Worm (Caenorhabditis elegans): ENCODE results near the gene eif-3.F.

- TF ChIP-seq ceh-36 (tag; optimal IDR thresholded peaks at IDR 0.05): no peak
- TF ChIP-seq ama-1 (optimal IDR thresholded peaks at IDR 0.05): no peak
- no peak for TF ChIP-seq F13C5.2 (tag; optimal IDR thresholded peaks at IDR 0.05)
- no peak for TF ChIP-seq pes-1 (GFP tag; IDR thresholded peaks at IDR 0.05)
- no peak for TF ChIP-seq sea-1 (GFP tag; conservative IDR thresholded peaks at IDR 0.05)
- no peak for TF ChIP-seq tbx-11 (GFP tag; IDR thresholded peaks at IDR 0.05)
- no peak for TF ChIP-seq aly-1 (tag; optimal IDR thresholded peaks at IDR 0.05)
- TF ChIP-seq B0310.2 (tag; optimal IDR thresholded peaks at IDR 0.05): no peak
- TF ChIP-seq tbx-37 (GFP tag; conservative IDR thresholded peaks at IDR 0.05): no peak
- TF ChIP-seq flt-1 (GFP tag; IDR thresholded peaks at IDR 0.05): no peak
- TF ChIP-seq ceh-13 (GFP tag; optimal IDR thresholded peaks at IDR 0.05): no peak
- no peak for TF ChIP-seq tra-4 (tag; optimal IDR thresholded peaks at IDR 0.05)
- TF ChIP-seq scrt-1 (GFP tag; IDR thresholded peaks at IDR 0.05): no peak
- TF ChIP-seq hnd-1 (tag; optimal IDR thresholded peaks at IDR 0.05): no peak
Measured at ce11 chrII:9311702-9312101, 19.7 kb upstream of the eif-3.F start.
